Fruit fly (Drosophila melanogaster) whole organism, wandering third instar larva: ENCODE measurements around the gene Jhbp4.
A peak's percentile ranks its signal among the peaks of the same experiment; 100 is the strongest.

Experiments
- Abd-B ChIP-seq: fragments of >200 bp; optimal IDR thresholded peaks from 2 replicates; lab custom pipeline; 2017; ENCODE audit warnings: missing biosample characterization, missing genetic modification characterization
- CG32264 ChIP-seq: fragments of 200-800 bp; sonication (Bioruptor generic); optimal IDR thresholded peaks from 2 replicates; lab custom pipeline; 2016; ENCODE audit warnings: missing biosample characterization, missing genetic modification characterization
- CG9705 ChIP-seq: fragments of 200-800 bp; sonication (Bioruptor generic); optimal IDR thresholded peaks from 2 replicates; lab custom pipeline; 2018; ENCODE audit warnings: missing biosample characterization, mild to moderate bottlenecking, missing genetic modification characterization
- CrebA ChIP-seq: fragments of 200-800 bp; sonication (Bioruptor generic); optimal IDR thresholded peaks from 2 replicates; lab custom pipeline; 2016; ENCODE audit warnings: missing biosample characterization, mild to moderate bottlenecking, missing genetic modification characterization, borderline replicate concordance
- Dfd ChIP-seq: fragments of >200 bp; optimal IDR thresholded peaks from 2 replicates; lab custom pipeline; 2017; ENCODE audit warnings: missing biosample characterization, missing genetic modification characterization
- GATAd ChIP-seq: sonication (Bioruptor generic); optimal IDR thresholded peaks from 2 replicates; lab custom pipeline; 2016; ENCODE audit warnings: missing biosample characterization, missing genetic modification characterization
- Hnf4 ChIP-seq: fragments of 200-800 bp; sonication (Bioruptor generic); optimal IDR thresholded peaks from 2 replicates; lab custom pipeline; 2016; ENCODE audit warnings: missing biosample characterization, mild to moderate bottlenecking, missing genetic modification characterization
- Hr78 ChIP-seq: fragments of >200 bp; optimal IDR thresholded peaks from 2 replicates; lab custom pipeline; 2017; ENCODE audit warnings: missing biosample characterization, missing genetic modification characterization
- Hr83 ChIP-seq: fragments of 200-300 bp; sonication (Bioruptor generic); optimal IDR thresholded peaks from 2 replicates; lab custom pipeline; 2016; ENCODE audit warnings: missing biosample characterization, mild to moderate bottlenecking, missing genetic modification characterization, moderate library complexity; ENCODE audit not compliant: poor library complexity, severe bottlenecking
- Jra ChIP-seq: sonication (Bioruptor generic); optimal IDR thresholded peaks from 2 replicates; lab custom pipeline; 2016; ENCODE audit warnings: missing biosample characterization, missing genetic modification characterization
- Mio ChIP-seq: sonication (Bioruptor generic); optimal IDR thresholded peaks from 2 replicates; lab custom pipeline; 2016; ENCODE audit warnings: missing biosample characterization, missing genetic modification characterization
- Myc ChIP-seq: fragments of >200 bp; optimal IDR thresholded peaks from 2 replicates; lab custom pipeline; 2017
- N ChIP-seq: fragments of >200 bp; optimal IDR thresholded peaks from 2 replicates; lab custom pipeline; 2018; ENCODE audit warnings: missing biosample characterization, missing external identifiers, missing genetic modification characterization
- Rel ChIP-seq, 2 experiments: fragments of 200-800 bp; sonication (Bioruptor generic) in 1 of 2; optimal IDR thresholded peaks; 2 replicates in 1 of 2; 3 replicates in 1 of 2; lab custom pipeline; 2016 to 2019; ENCODE audit warnings: mild to moderate bottlenecking in 2 of 2, missing biosample characterization in 2 of 2, missing genetic modification characterization in 2 of 2, moderate library complexity in 1 of 2
- Sp1 ChIP-seq: fragments of 200-800 bp; sonication (Bioruptor generic); optimal IDR thresholded peaks from 3 replicates; lab custom pipeline; 2019; ENCODE audit warnings: missing biosample characterization, mild to moderate bottlenecking, missing genetic modification characterization, moderate library complexity
- Vsx2 ChIP-seq: fragments of 200-300, 225-300 bp; sonication (Bioruptor generic); optimal IDR thresholded peaks from 2 replicates; lab custom pipeline; 2018; ENCODE audit warnings: missing biosample characterization, missing genetic modification characterization; ENCODE audit not compliant: partially characterized antibody
- br ChIP-seq: fragments of 200-800 bp; sonication (Bioruptor generic); optimal IDR thresholded peaks from 2 replicates; lab custom pipeline; 2016; ENCODE audit warnings: missing biosample characterization, missing genetic modification characterization
- brk ChIP-seq: fragments of 200-800 bp; sonication (Bioruptor generic); optimal IDR thresholded peaks from 2 replicates; lab custom pipeline; 2016; ENCODE audit warnings: missing biosample characterization, mild to moderate bottlenecking, missing genetic modification characterization
- dl ChIP-seq, 2 experiments: fragments of 175-275, 200-275 bp in 1 of 2; fragments of 200-275 bp in 1 of 2; sonication (Bioruptor generic); optimal IDR thresholded peaks; lab custom pipeline; 2018; ENCODE audit warnings: mild to moderate bottlenecking in 2 of 2, missing biosample characterization in 2 of 2, missing genetic modification characterization in 2 of 2, moderate library complexity in 2 of 2; ENCODE audit not compliant: partially characterized antibody in 2 of 2, insufficient read depth in 1 of 2
- dsf ChIP-seq: sonication (Bioruptor generic); optimal IDR thresholded peaks from 2 replicates; lab custom pipeline; 2016; ENCODE audit warnings: missing biosample characterization, missing genetic modification characterization, borderline replicate concordance
- ey ChIP-seq: fragments of 200-800 bp; sonication (Bioruptor generic); optimal IDR thresholded peaks from 2 replicates; lab custom pipeline; 2016; ENCODE audit warnings: missing biosample characterization, missing genetic modification characterization
- foxo ChIP-seq, 2 experiments: fragments of 200-800 bp; sonication (Bioruptor generic); optimal IDR thresholded peaks; 2 replicates in 1 of 2; 3 replicates in 1 of 2; lab custom pipeline; 2016 to 2017; ENCODE audit warnings: missing biosample characterization in 2 of 2, missing genetic modification characterization in 2 of 2
- fru ChIP-seq: fragments of 200-800 bp; sonication (Bioruptor generic); optimal IDR thresholded peaks from 3 replicates; lab custom pipeline; 2016; ENCODE audit warnings: missing biosample characterization, mild to moderate bottlenecking, missing genetic modification characterization
- h ChIP-seq: fragments of 200-800 bp; sonication (Bioruptor generic); optimal IDR thresholded peaks from 3 replicates; lab custom pipeline; 2016; ENCODE audit warnings: missing biosample characterization, mild to moderate bottlenecking, missing genetic modification characterization
- lola ChIP-seq: fragments of >200 bp; optimal IDR thresholded peaks from 2 replicates; lab custom pipeline; 2017; ENCODE audit warnings: missing biosample characterization, missing genetic modification characterization
- pan ChIP-seq: fragments of >200 bp; optimal IDR thresholded peaks from 2 replicates; lab custom pipeline; 2017
- psq ChIP-seq: fragments of 200-800 bp; sonication (Bioruptor generic); optimal IDR thresholded peaks from 3 replicates; lab custom pipeline; 2017; ENCODE audit warnings: missing biosample characterization, mild to moderate bottlenecking, missing genetic modification characterization, moderate library complexity
- rgr ChIP-seq: fragments of 200-800 bp; sonication (Bioruptor generic); optimal IDR thresholded peaks from 3 replicates; lab custom pipeline; 2016; ENCODE audit warnings: missing biosample characterization, mild to moderate bottlenecking, missing genetic modification characterization
- sage ChIP-seq: fragments of 200-800 bp; sonication (Bioruptor generic); optimal IDR thresholded peaks from 2 replicates; lab custom pipeline; 2016; ENCODE audit warnings: missing biosample characterization, mild to moderate bottlenecking, missing genetic modification characterization
- tai ChIP-seq: sonication (Bioruptor generic); optimal IDR thresholded peaks from 2 replicates; lab custom pipeline; 2016; ENCODE audit warnings: missing biosample characterization, missing genetic modification characterization
- woc ChIP-seq: sonication (Bioruptor generic); optimal IDR thresholded peaks from 2 replicates; lab custom pipeline; 2016; ENCODE audit warnings: missing biosample characterization, mild to moderate bottlenecking, missing genetic modification characterization

Gene Jhbp4

dm6 chr3R:16072581-16072908 lies 29.2 kb downstream of the Jhbp4 start:
- peak; percentile 45 for TF ChIP-seq woc (GFP tag; lab: Kevin White, UChicago)
- TF ChIP-seq tai (GFP tag; lab: Kevin White, UChicago), result no peak

dm6 chr3R:16074122-16074521 lies 30.8 kb downstream of the Jhbp4 start:
- no peak for TF ChIP-seq Vsx2 (GFP tag; lab: Kevin White, UChicago)
- TF ChIP-seq N, result no peak
- TF ChIP-seq Hr78 (GFP tag; lab: Kevin White, UChicago), result no peak
- no peak for TF ChIP-seq Rel (GFP tag; optimal IDR thresholded peaks at IDR 0.05; lab: Kevin White, UChicago)
- TF ChIP-seq Rel (tag; optimal IDR thresholded peaks at IDR 0.05; lab: Kevin White, UChicago), result no peak
- TF ChIP-seq fru (GFP tag; lab: Kevin White, UChicago), result no peak
- TF ChIP-seq dsf (GFP tag; lab: Kevin White, UChicago), result no peak
- TF ChIP-seq Sp1 (GFP tag; lab: Kevin White, UChicago), result no peak
- no peak for TF ChIP-seq GATAd (GFP tag; lab: Kevin White, UChicago)
- TF ChIP-seq h (GFP tag; lab: Kevin White, UChicago), result no peak
- TF ChIP-seq Dfd (GFP tag; lab: Kevin White, UChicago), result no peak
- no peak for TF ChIP-seq Hnf4 (GFP tag; lab: Kevin White, UChicago)
- no peak for TF ChIP-seq CG32264 (GFP tag; lab: Kevin White, UChicago)
- TF ChIP-seq, all 38 proteins: peak for 0

DNA sequence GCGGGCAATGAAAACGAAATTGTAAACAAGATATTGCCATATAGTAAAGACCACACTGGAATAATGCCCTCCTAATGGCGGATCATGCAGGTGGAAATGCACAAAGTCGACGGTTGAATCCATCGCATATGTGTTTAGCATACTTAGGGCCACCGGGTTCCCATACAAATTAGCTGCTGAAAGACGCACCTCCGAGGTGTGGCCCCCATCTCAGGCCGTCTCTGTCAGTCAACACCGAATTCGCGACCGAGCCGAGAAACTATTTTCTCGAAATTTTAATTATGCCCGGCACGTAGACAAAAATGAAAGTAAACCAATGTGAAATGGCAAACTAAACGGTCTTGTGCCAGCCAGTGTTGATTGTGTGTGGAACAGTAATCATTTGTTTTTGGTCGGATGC lies 34.9 kb downstream of the Jhbp4 start:
- TF ChIP-seq brk (GFP tag; lab: Kevin White, UChicago) (no peak), Dfd (GFP tag; lab: Kevin White, UChicago) (no peak), Vsx2 (GFP tag; lab: Kevin White, UChicago) (no peak), ey (GFP tag; lab: Kevin White, UChicago) (no peak), dsf (GFP tag; lab: Kevin White, UChicago) (no peak), h (GFP tag; lab: Kevin White, UChicago) (no peak), fru (GFP tag; lab: Kevin White, UChicago) (no peak)

DNA sequence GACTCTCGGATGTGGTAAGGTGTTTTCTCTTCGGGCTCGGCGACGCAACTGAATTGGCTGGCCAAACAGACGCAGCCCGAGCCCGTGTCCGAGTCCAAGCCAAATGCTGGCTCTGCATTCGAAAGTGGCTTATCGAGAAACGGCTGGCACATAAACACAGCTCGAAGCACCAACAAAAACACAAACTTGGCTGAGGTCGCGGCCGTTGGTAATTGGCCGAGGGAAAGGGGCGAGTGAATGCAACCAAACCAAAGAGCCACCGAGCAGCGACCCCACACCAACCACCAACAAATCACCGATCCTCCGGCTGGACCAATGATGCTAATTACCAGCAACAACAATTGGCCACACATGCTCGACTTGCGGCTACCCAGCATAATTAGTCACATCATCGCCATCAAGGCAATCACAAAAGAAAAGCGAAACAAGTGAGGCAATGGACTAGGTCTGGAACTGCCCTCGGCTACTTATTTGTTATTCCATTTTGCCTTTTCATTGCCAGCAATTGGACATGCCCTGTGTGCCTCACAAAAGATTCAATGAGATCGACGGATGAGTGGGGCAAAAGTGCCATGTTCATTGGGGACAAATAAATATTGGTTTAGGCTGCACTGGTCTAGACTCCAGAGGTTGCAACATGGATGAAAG lies 37.8 kb downstream of the Jhbp4 start, which contains the start of gene CG32855:
CG32855 (minus strand) TSS at position 51 of the 648 bp plus-strand sequence.
- no peak for TF ChIP-seq CG32264 (GFP tag; lab: Kevin White, UChicago)
- TF ChIP-seq Mio (GFP tag; lab: Kevin White, UChicago), result no peak
- TF ChIP-seq psq, result no peak
- TF ChIP-seq Jra (GFP tag; lab: Kevin White, UChicago), result no peak
- TF ChIP-seq Rel (GFP tag; optimal IDR thresholded peaks at IDR 0.05; lab: Kevin White, UChicago), result no peak
- no peak for TF ChIP-seq Rel (tag; optimal IDR thresholded peaks at IDR 0.05; lab: Kevin White, UChicago)
- TF ChIP-seq rgr (GFP tag; lab: Kevin White, UChicago), result no peak
- no peak for TF ChIP-seq Abd-B (GFP tag; lab: Kevin White, UChicago)
- no peak for TF ChIP-seq CG9705 (GFP tag; lab: Kevin White, UChicago)
- TF ChIP-seq dsf (GFP tag; lab: Kevin White, UChicago), result no peak
- TF ChIP-seq Myc (lab: Kevin White, UChicago), result no peak
- no peak for TF ChIP-seq Hr83 (GFP tag; lab: Kevin White, UChicago)

dm6 chr3R:16082384-16082783 lies 39.1 kb downstream of the Jhbp4 start:
- TF ChIP-seq Myc (lab: Kevin White, UChicago), result no peak
- no peak for TF ChIP-seq GATAd (GFP tag; lab: Kevin White, UChicago)
- TF ChIP-seq fru (GFP tag; lab: Kevin White, UChicago), result no peak
- TF ChIP-seq CG32264 (GFP tag; lab: Kevin White, UChicago), result no peak
- no peak for TF ChIP-seq sage
- TF ChIP-seq ey (GFP tag; lab: Kevin White, UChicago), result no peak
- TF ChIP-seq lola (GFP tag; lab: Kevin White, UChicago), result no peak

DNA sequence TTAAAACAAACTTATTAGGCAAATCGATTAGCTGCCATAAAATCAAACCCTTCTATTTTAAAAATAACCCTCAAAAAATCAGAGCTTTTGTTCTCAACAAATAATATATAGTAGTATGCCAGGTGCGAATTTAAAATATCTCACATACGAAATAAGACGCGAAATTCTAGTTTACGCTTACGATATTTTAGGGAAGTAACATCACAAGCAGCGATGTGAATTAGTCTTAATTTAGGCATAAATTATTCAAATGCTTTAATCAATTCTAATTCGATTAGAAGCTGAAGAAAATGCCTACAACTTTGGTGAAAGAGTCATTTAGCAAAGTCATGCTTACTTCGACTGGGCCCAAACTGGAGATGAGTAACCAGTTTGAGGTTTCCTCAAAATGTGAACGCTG lies 40.3 kb downstream of the Jhbp4 start, which contains the start of gene sxe2:
sxe2 (plus strand) TSS at position 301 of the 400 bp plus-strand sequence.
- TF ChIP-seq br, result no peak
- no peak for TF ChIP-seq Jra (GFP tag; lab: Kevin White, UChicago)
- TF ChIP-seq Hr83 (GFP tag; lab: Kevin White, UChicago), result no peak
- TF ChIP-seq tai (GFP tag; lab: Kevin White, UChicago), result no peak
- no peak for TF ChIP-seq Myc (lab: Kevin White, UChicago)
- TF ChIP-seq Hr78 (GFP tag; lab: Kevin White, UChicago), result no peak
- TF ChIP-seq CrebA (GFP tag; lab: Kevin White, UChicago), result no peak
- no peak for TF ChIP-seq pan (lab: Kevin White, UChicago)
- TF ChIP-seq N, result no peak
- TF ChIP-seq lola (GFP tag; lab: Kevin White, UChicago), result no peak
- TF ChIP-seq Hnf4 (GFP tag; lab: Kevin White, UChicago), result no peak
- no peak for TF ChIP-seq dl (GFP tag; optimal IDR thresholded peaks at IDR 0.05; lab: Kevin White, UChicago; ENCODE audit: insufficient read depth in 1 of 2, partially characterized antibody in 2 of 2)
- no peak for TF ChIP-seq sage
- TF ChIP-seq Mio (GFP tag; lab: Kevin White, UChicago), result no peak
- TF ChIP-seq GATAd (GFP tag; lab: Kevin White, UChicago), result no peak
- TF ChIP-seq foxo (GFP tag; optimal IDR thresholded peaks at IDR 0.05; lab: Kevin White, UChicago), result no peak
- TF ChIP-seq CG9705 (GFP tag; lab: Kevin White, UChicago), result no peak
- TF ChIP-seq, all 38 proteins: peak for 0
